Worm (Caenorhabditis elegans): ENCODE measurements around the gene K02D10.1.

K02D10.1 gene

DNA sequence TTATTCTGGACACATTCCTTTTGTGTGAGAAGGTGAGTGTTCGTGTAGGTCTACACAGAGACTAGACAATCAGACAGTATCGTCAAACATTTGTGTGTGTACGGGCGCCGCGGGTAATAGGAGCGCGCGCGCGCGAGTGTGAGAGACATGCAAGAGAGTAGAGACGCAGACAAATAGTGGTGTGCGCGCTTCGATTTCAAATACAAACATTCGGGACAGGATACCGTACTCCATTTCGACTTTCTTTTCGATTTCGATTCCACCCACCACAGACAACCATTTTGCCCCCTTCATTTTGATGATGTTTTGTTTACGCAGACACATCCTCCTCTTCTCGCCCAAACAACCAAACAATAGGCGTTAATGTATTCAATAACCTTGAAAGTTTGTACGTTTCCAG is 25.5 kb downstream of the K02D10.1 start:
- TF ChIP-seq ceh-36 (tag; optimal IDR thresholded peaks at IDR 0.05) = no peak
- peak; percentile 15 for TF ChIP-seq hmg-4 (GFP tag; optimal IDR thresholded peaks at IDR 0.05)
- TF ChIP-seq F13C5.2 (tag; optimal IDR thresholded peaks at IDR 0.05) = no peak

DNA sequence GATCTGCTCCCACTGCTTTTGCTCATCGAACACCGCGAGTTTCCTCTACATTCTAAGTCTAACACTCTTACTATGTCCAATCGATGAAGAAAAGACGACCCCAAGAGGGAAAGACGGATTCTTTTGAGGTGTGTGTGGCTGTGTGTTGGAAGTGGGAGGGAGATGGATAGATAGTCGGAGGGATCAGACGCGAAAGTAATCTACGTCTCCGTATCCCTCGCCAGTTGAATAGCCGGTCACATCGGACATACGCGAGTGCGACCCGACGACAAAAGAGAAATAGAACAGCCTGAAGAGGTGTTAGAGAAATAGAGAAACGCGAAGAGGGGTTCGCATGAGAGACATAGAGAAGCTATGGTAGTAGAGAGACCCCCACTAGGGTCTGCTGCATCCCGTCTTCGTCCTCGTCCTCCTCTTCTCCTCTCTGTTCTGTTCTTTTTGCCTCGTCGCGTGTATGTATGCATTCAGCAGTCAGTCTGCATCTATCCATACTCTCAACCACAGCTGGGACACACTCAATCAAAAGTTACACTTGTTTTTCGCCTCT is 26.3 kb downstream of the K02D10.1 start:
- peak; percentile 9 for TF ChIP-seq F13C5.2 (tag; optimal IDR thresholded peaks at IDR 0.05)
- TF ChIP-seq ceh-36 (tag; optimal IDR thresholded peaks at IDR 0.05) = peak; percentile 4
- no peak for TF ChIP-seq ceh-13 (GFP tag; optimal IDR thresholded peaks at IDR 0.05)
- TF ChIP-seq B0310.2 (tag; optimal IDR thresholded peaks at IDR 0.05) = peak; percentile 60
- no peak; the same call in 1 of the 2 replicates for TF ChIP-seq flt-1 (GFP tag; IDR thresholded peaks at IDR 0.05)
- TF ChIP-seq hmg-4 (GFP tag; optimal IDR thresholded peaks at IDR 0.05) = peak; percentile 77
- TF ChIP-seq pes-1 (GFP tag; IDR thresholded peaks at IDR 0.05) = no peak

DNA sequence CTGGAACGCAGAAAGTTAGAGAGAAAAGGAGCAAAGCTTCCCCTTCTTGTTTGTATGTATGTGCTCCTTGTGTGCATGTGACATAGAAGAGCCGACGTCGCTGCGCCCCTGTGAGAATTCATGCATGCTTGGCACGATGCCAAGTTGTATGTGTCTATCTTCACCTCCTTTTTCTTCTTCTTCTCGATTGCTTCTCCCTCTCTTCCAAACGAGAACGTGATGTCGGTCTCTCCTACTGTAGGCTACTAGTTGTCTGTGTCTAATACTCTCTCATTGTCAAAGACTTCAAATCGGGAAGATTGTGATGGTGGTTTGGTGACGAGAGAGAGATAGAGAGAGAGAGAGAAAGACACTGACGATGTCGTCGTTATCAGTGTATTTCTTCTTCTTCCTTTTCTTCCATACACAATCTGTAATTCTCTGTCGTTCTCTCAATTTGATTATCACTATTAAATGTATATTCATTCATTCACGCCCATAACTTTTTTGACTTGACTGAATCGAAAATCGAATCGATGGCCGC is 27.9 kb downstream of the K02D10.1 start:
- TF ChIP-seq hnd-1 (tag; optimal IDR thresholded peaks at IDR 0.05) (no peak), hmg-4 (GFP tag; optimal IDR thresholded peaks at IDR 0.05) (peak; percentile 57)

DNA sequence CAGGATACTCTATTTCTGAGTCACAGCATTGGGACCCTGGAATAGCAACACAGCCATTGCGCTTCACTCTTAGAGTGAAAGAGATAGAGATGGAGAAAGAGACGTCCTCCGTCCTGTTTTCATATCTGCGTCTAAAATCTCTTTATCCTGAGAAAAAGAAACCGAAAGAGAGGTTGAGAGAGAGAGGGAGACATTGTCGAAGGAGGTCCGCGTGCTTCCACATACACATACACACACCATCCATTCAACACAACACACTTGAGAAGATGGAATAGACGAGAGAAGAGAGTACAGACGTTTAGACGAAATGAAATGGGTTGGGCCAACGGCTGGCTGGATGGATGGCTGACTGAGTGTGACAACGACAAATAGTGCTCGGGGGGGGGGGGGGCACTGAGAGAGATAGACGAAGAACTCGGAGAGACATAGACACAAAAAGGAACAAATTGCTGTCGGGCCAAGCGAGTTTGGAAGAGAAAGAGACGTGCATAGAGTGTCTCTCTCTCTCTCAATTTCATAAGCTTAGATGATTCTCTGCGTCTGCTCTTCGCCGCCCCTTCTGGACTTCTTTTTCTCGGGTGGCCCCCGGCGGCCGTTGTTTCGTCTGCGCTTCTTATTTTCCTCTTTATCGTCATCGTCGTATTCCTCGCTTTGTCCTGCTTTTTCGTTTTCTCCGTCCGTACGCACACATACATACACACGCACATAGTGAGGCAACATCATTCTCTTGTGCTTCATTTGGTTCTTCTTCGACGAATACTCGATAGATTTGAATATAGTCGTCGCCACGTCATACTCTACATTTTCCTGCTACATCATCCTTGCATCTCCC is 30.8 kb downstream of the K02D10.1 start, which contains the start of gene F54F2.6:
TSS of gene F54F2.6 (minus strand) at position 738 of the 832 bp plus-strand sequence.
- TF ChIP-seq hmg-4 (GFP tag; optimal IDR thresholded peaks at IDR 0.05) (peak; percentile 63), scrt-1 (GFP tag; IDR thresholded peaks at IDR 0.05) (no peak), F13C5.2 (tag; optimal IDR thresholded peaks at IDR 0.05) (peak; percentile 0), ceh-13 (GFP tag; optimal IDR thresholded peaks at IDR 0.05) (no peak), aly-1 (tag; optimal IDR thresholded peaks at IDR 0.05) (no peak), pes-1 (GFP tag; IDR thresholded peaks at IDR 0.05) (0 out of 2 replicates have a peak, but pooled peaks have one; percentile 48), hnd-1 (tag; optimal IDR thresholded peaks at IDR 0.05) (no peak), B0310.2 (tag; optimal IDR thresholded peaks at IDR 0.05) (peak; percentile 14), tbx-37 (GFP tag; conservative IDR thresholded peaks at IDR 0.05) (no peak), ceh-36 (tag; optimal IDR thresholded peaks at IDR 0.05) (no peak), flt-1 (GFP tag; IDR thresholded peaks at IDR 0.05) (peak; percentile 0), sea-1 (GFP tag; conservative IDR thresholded peaks at IDR 0.05) (no peak), ama-1 (optimal IDR thresholded peaks at IDR 0.05) (no peak)

DNA sequence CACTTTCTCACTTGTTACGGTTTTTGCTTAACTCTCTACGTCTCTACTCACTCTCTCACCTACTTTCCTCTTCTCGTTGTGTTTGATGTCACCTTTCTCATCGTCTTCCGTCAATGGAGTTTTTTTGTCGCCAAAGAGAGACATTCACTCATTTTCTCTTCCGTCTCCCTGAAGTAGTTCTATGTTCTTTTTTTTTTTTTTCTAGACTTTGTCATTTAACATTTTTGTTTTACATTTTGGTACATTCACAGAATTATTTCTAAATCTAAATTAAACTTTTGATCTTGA is 31.4 kb downstream of the K02D10.1 start:
- TF ChIP-seq flt-1 (GFP tag; IDR thresholded peaks at IDR 0.05) = no peak
- TF ChIP-seq hmbx-1 (tag; optimal IDR thresholded peaks at IDR 0.05) = no peak
- no peak for TF ChIP-seq tra-4 (tag; optimal IDR thresholded peaks at IDR 0.05)
- no peak for TF ChIP-seq ama-1 (optimal IDR thresholded peaks at IDR 0.05)
- no peak for TF ChIP-seq scrt-1 (GFP tag; IDR thresholded peaks at IDR 0.05)
- TF ChIP-seq tbx-11 (GFP tag; IDR thresholded peaks at IDR 0.05) = no peak
- TF ChIP-seq pes-1 (GFP tag; IDR thresholded peaks at IDR 0.05) = no peak
- no peak for TF ChIP-seq hnd-1 (tag; optimal IDR thresholded peaks at IDR 0.05)
- no peak for TF ChIP-seq hmg-4 (GFP tag; optimal IDR thresholded peaks at IDR 0.05)
- no peak for TF ChIP-seq F13C5.2 (tag; optimal IDR thresholded peaks at IDR 0.05)
- no peak for TF ChIP-seq tbx-37 (GFP tag; conservative IDR thresholded peaks at IDR 0.05)
- TF ChIP-seq sea-1 (GFP tag; conservative IDR thresholded peaks at IDR 0.05) = no peak
- TF ChIP-seq ceh-13 (GFP tag; optimal IDR thresholded peaks at IDR 0.05) = no peak
- TF ChIP-seq aly-1 (tag; optimal IDR thresholded peaks at IDR 0.05) = no peak
- TF ChIP-seq ceh-36 (tag; optimal IDR thresholded peaks at IDR 0.05) = no peak
- TF ChIP-seq ets-7 (tag; optimal IDR thresholded peaks at IDR 0.05) = no peak
- no peak for TF ChIP-seq B0310.2 (tag; optimal IDR thresholded peaks at IDR 0.05)

DNA sequence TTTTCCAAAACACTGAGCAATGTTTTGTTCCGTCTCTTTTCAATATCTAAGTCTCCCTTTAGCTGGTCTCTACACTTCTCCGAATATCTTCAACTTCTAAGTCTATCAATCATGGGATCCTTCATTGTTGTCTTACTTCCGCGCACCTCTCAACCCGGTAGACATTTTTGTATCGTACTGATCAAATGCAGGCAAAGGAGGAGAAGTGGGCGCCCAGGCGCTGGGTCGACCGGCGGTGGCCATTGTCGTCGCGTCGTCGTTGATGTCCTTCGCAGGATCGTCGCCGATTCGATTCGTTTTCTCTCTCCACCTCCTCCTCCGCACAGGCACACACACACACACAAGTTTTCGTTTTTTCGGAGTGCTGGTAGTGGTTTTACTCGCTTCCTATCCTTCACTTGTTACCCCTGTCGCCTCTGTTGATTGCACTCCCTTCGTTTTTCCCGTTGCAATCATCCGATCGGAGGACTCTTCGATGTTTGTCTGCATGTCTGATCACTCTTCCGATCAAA is 32.1 kb downstream of the K02D10.1 start:
- TF ChIP-seq flt-1 (GFP tag; IDR thresholded peaks at IDR 0.05) (no peak), hmg-4 (GFP tag; optimal IDR thresholded peaks at IDR 0.05) (no peak), tra-4 (tag; optimal IDR thresholded peaks at IDR 0.05) (no peak), pes-1 (GFP tag; IDR thresholded peaks at IDR 0.05) (no peak), hmbx-1 (tag; optimal IDR thresholded peaks at IDR 0.05) (no peak), F13C5.2 (tag; optimal IDR thresholded peaks at IDR 0.05) (no peak), B0310.2 (tag; optimal IDR thresholded peaks at IDR 0.05) (no peak), ceh-36 (tag; optimal IDR thresholded peaks at IDR 0.05) (no peak), sea-1 (GFP tag; conservative IDR thresholded peaks at IDR 0.05) (peak; percentile 29; the same call in 1 of the 2 replicates), ama-1 (optimal IDR thresholded peaks at IDR 0.05) (no peak), scrt-1 (GFP tag; IDR thresholded peaks at IDR 0.05) (no peak), tbx-37 (GFP tag; conservative IDR thresholded peaks at IDR 0.05) (no peak), aly-1 (tag; optimal IDR thresholded peaks at IDR 0.05) (no peak), tbx-11 (GFP tag; IDR thresholded peaks at IDR 0.05) (0 out of 2 replicates have a peak, but pooled peaks have one; percentile 22), ceh-13 (GFP tag; optimal IDR thresholded peaks at IDR 0.05) (no peak)

DNA sequence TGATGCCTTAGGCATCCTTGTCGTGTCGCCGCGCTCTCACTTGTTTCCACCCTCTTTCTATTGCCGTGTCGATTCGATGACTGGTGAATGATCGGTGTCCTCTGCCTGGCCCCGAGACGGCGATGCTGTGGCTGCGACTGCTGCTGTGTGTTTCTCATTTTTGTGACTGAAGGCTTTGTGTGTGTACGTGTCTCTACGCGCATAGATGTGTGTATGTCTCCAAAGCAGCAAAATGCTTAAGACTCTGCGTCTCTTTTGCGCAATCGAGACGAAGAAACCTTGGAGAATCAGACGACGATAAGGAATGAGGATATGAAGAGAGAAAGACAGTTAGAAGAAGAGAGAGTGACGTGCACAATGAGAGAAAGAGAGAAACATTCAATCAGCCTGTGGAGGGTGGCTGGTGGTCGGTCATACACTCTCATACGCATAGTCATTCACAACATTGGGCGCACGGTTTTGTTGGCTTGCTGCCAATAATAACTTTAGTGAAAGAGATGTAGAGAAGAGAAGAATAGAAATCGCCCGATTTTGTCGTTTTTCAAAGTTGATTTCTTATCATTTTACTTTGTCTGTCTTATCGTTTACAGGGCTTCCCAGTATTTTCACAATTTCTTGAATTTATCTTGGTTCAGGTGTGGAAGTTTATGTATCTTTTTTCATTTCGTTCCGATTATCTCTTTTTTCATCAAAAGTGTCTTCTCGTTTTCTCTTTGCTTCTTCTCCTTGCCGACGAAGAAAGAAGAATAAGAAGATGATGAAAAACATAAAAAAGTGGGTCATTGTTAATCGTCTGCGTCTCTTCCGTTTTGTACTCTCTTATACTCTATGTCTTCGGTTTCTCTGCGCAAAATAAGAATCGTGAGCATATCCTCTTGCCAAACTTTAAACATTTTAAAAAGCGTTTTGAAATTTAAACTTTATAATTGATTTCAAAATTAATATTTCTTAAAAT is 32.8 kb downstream of the K02D10.1 start:
- TF ChIP-seq B0310.2 (tag; optimal IDR thresholded peaks at IDR 0.05) = no peak
- TF ChIP-seq tbx-37 (GFP tag; conservative IDR thresholded peaks at IDR 0.05) = 0 out of 2 replicates have a peak, but pooled peaks have one; percentile 23
- peak; percentile 56 for TF ChIP-seq aly-1 (tag; optimal IDR thresholded peaks at IDR 0.05)
- TF ChIP-seq tra-4 (tag; optimal IDR thresholded peaks at IDR 0.05) = no peak
- no peak for TF ChIP-seq ceh-13 (GFP tag; optimal IDR thresholded peaks at IDR 0.05)
- no peak for TF ChIP-seq ceh-36 (tag; optimal IDR thresholded peaks at IDR 0.05)
- peak; percentile 61 for TF ChIP-seq pes-1 (GFP tag; IDR thresholded peaks at IDR 0.05)
- TF ChIP-seq ets-7 (tag; optimal IDR thresholded peaks at IDR 0.05) = no peak
- TF ChIP-seq scrt-1 (GFP tag; IDR thresholded peaks at IDR 0.05) = 0 out of 2 replicates have a peak, but pooled peaks have one; percentile 15
- TF ChIP-seq sea-1 (GFP tag; conservative IDR thresholded peaks at IDR 0.05) = no peak
- TF ChIP-seq tbx-11 (GFP tag; IDR thresholded peaks at IDR 0.05) = no peak
- TF ChIP-seq hnd-1 (tag; optimal IDR thresholded peaks at IDR 0.05) = no peak
- peak; percentile 85 for TF ChIP-seq hmg-4 (GFP tag; optimal IDR thresholded peaks at IDR 0.05)
- TF ChIP-seq hmbx-1 (tag; optimal IDR thresholded peaks at IDR 0.05) = no peak
- peak; percentile 51 for TF ChIP-seq flt-1 (GFP tag; IDR thresholded peaks at IDR 0.05)
- TF ChIP-seq ama-1 (optimal IDR thresholded peaks at IDR 0.05) = no peak
- TF ChIP-seq F13C5.2 (tag; optimal IDR thresholded peaks at IDR 0.05) = no peak
